Fruit fly (Drosophila melanogaster) whole organism, embryonic: Measurements from ENCODE around the gene CG34253.

Experiments used
- Ada2b ChIP-seq: fragments of 200-800 bp; sonication (Bioruptor generic); IDR thresholded peaks from 2 replicates; pipeline ENCODE4 v1.3.6; 2022; ENCODE audit warnings: missing biosample characterization, missing genetic modification characterization
- BtbVII ChIP-seq: fragments of 200-800 bp; sonication (Bioruptor generic); optimal IDR thresholded peaks from 3 replicates; lab custom pipeline; 2017; ENCODE audit warnings: missing biosample characterization, mild to moderate bottlenecking, missing genetic modification characterization
- CG10979 ChIP-seq: fragments of 200-800 bp; sonication (Bioruptor generic); optimal IDR thresholded peaks from 2 replicates; lab custom pipeline; 2018; ENCODE audit warnings: missing biosample characterization, mild to moderate bottlenecking, missing genetic modification characterization, moderate library complexity
- CG11093 ChIP-seq: fragments of 200-800 bp; sonication (Bioruptor generic); IDR thresholded peaks from 3 replicates; pipeline ENCODE4 v1.3.6; 2022; ENCODE audit warnings: missing biosample characterization, missing genetic modification characterization
- CG11247 ChIP-seq: fragments of 200-800 bp; sonication (Bioruptor generic); IDR thresholded peaks from 2 replicates; pipeline ENCODE4 v1.3.6; 2022; ENCODE audit warnings: missing biosample characterization, missing genetic modification characterization
- CG12155 ChIP-seq: fragments of 200-800 bp; sonication (Bioruptor generic); optimal IDR thresholded peaks from 3 replicates; lab custom pipeline; 2016; ENCODE audit warnings: missing biosample characterization, missing genetic modification characterization
- CG12769 ChIP-seq: fragments of 200-800 bp; sonication (Bioruptor generic); optimal IDR thresholded peaks from 2 replicates; lab custom pipeline; 2019; ENCODE audit warnings: missing biosample characterization, mild to moderate bottlenecking, missing genetic modification characterization, moderate library complexity
- CG13123 ChIP-seq: fragments of 200-800 bp; sonication (Bioruptor generic); optimal IDR thresholded peaks from 2 replicates; lab custom pipeline; 2016; ENCODE audit warnings: missing biosample characterization, missing genetic modification characterization
- CG13296 ChIP-seq: fragments of 200-800 bp; sonication (Bioruptor generic); optimal IDR thresholded peaks from 3 replicates; lab custom pipeline; 2018; ENCODE audit warnings: missing biosample characterization, mild to moderate bottlenecking, missing genetic modification characterization
- CG13424 ChIP-seq: fragments of 200-800 bp; sonication (Bioruptor generic); optimal IDR thresholded peaks from 2 replicates; lab custom pipeline; 2019; ENCODE audit warnings: missing biosample characterization, mild to moderate bottlenecking, missing genetic modification characterization, moderate library complexity
- CG14014 ChIP-seq: fragments of 200-800 bp; sonication (Bioruptor generic); IDR thresholded peaks from 2 replicates; pipeline ENCODE4 v1.3.6; 2022; ENCODE audit warnings: missing biosample characterization, missing genetic modification characterization
- CG14050 ChIP-seq: fragments of 200-800 bp; sonication (Bioruptor generic); IDR thresholded peaks from 3 replicates; pipeline ENCODE4 v1.3.6; 2022; ENCODE audit warnings: missing biosample characterization, missing genetic modification characterization
- CG15601 ChIP-seq: fragments of 200-800 bp; sonication (Bioruptor generic); optimal IDR thresholded peaks from 3 replicates; lab custom pipeline; 2019; ENCODE audit warnings: missing biosample characterization, mild to moderate bottlenecking, missing genetic modification characterization, moderate library complexity
- CG31388 ChIP-seq: fragments of 200-800 bp; sonication (Bioruptor generic); optimal IDR thresholded peaks from 2 replicates; lab custom pipeline; 2016; ENCODE audit warnings: missing biosample characterization, missing genetic modification characterization
- CG4328 ChIP-seq: fragments of 200-800 bp; sonication (Bioruptor generic); optimal IDR thresholded peaks from 3 replicates; lab custom pipeline; 2017; ENCODE audit warnings: missing biosample characterization, missing genetic modification reagents, missing genetic modification characterization
- CG6765 ChIP-seq: fragments of 200-800 bp; sonication (Bioruptor generic); optimal IDR thresholded peaks from 3 replicates; lab custom pipeline; 2017; ENCODE audit warnings: missing biosample characterization, mild to moderate bottlenecking, missing genetic modification characterization
- Camta ChIP-seq: fragments of 200-800 bp; sonication (Bioruptor generic); optimal IDR thresholded peaks from 2 replicates; lab custom pipeline; 2016; ENCODE audit warnings: missing biosample characterization, missing genetic modification characterization
- D19B ChIP-seq: fragments of 200-800 bp; sonication (Bioruptor generic); optimal IDR thresholded peaks from 2 replicates; lab custom pipeline; 2017; ENCODE audit warnings: missing biosample characterization, mild to moderate bottlenecking, missing genetic modification characterization
- Dbx ChIP-seq: fragments of 200-800 bp; sonication (Bioruptor generic); IDR thresholded peaks from 3 replicates; pipeline ENCODE4 v1.3.6; 2022; ENCODE audit warnings: missing biosample characterization, missing genetic modification characterization
- Drgx ChIP-seq: fragments of 200-800 bp; sonication (Bioruptor generic); IDR thresholded peaks from 2 replicates; pipeline ENCODE4 v1.3.6; 2022; ENCODE audit warnings: missing biosample characterization, missing genetic modification characterization
- Fer1 ChIP-seq: fragments of 200-800 bp; sonication (Bioruptor generic); optimal IDR thresholded peaks from 2 replicates; lab custom pipeline; 2017; ENCODE audit warnings: missing biosample characterization, mild to moderate bottlenecking, missing genetic modification characterization
- HLH4C ChIP-seq: fragments of 200-800 bp; sonication (Bioruptor generic); IDR thresholded peaks from 3 replicates; pipeline ENCODE4 v1.3.6; 2022; ENCODE audit warnings: missing biosample characterization, missing genetic modification characterization; ENCODE audit not compliant: partially characterized antibody
- HLH54F ChIP-seq: fragments of 200-800 bp; sonication (Bioruptor generic); optimal IDR thresholded peaks from 3 replicates; lab custom pipeline; 2016; ENCODE audit warnings: missing biosample characterization, missing genetic modification characterization
- Hr3 ChIP-seq: fragments of 200-800 bp; sonication (Bioruptor generic); optimal IDR thresholded peaks from 3 replicates; lab custom pipeline; 2016; ENCODE audit warnings: missing biosample characterization, missing genetic modification characterization
- Hsf ChIP-seq: fragments of 200-800 bp; sonication (Bioruptor generic); optimal IDR thresholded peaks from 3 replicates; lab custom pipeline; 2016; ENCODE audit warnings: missing biosample characterization, missing genetic modification characterization
- MESR4 ChIP-seq: fragments of 200-800 bp; sonication (Bioruptor generic); optimal IDR thresholded peaks from 2 replicates; lab custom pipeline; 2018; ENCODE audit warnings: missing biosample characterization, mild to moderate bottlenecking, missing genetic modification characterization, moderate library complexity
- Mes4 ChIP-seq: fragments of 200-800 bp; sonication (Bioruptor generic); optimal IDR thresholded peaks from 2 replicates; lab custom pipeline; 2016; ENCODE audit warnings: missing biosample characterization, missing genetic modification characterization
- Myb ChIP-seq: fragments of 200-800 bp; sonication (Bioruptor generic); optimal IDR thresholded peaks from 2 replicates; lab custom pipeline; 2016; ENCODE audit warnings: missing biosample characterization, missing genetic modification characterization
- NfI ChIP-seq: fragments of 200-800 bp; sonication (Bioruptor generic); optimal IDR thresholded peaks from 3 replicates; lab custom pipeline; 2018; ENCODE audit warnings: missing biosample characterization, mild to moderate bottlenecking, missing genetic modification characterization, moderate library complexity
- Side ChIP-seq: fragments of 200-800 bp; sonication (Bioruptor generic); optimal IDR thresholded peaks from 2 replicates; lab custom pipeline; 2016; ENCODE audit warnings: missing biosample characterization, missing genetic modification characterization
- Sry-β ChIP-seq: fragments of 200-800 bp; sonication (Bioruptor generic); optimal IDR thresholded peaks from 2 replicates; lab custom pipeline; 2018; ENCODE audit warnings: missing biosample characterization, mild to moderate bottlenecking, missing genetic modification characterization, moderate library complexity
- Taf1 ChIP-seq: fragments of 200-800 bp; sonication (Bioruptor generic); IDR thresholded peaks from 2 replicates; pipeline ENCODE4 v1.3.6; 2022; ENCODE audit warnings: missing biosample characterization, missing genetic modification characterization
- ac ChIP-seq: fragments of 200-800 bp; sonication (Bioruptor generic); optimal IDR thresholded peaks from 3 replicates; lab custom pipeline; 2017; ENCODE audit warnings: missing biosample characterization, mild to moderate bottlenecking, missing genetic modification characterization
- cad ChIP-seq: fragments of >200 bp; optimal IDR thresholded peaks from 2 replicates; lab custom pipeline; 2017; ENCODE audit warnings: missing biosample characterization, missing genetic modification characterization
- dati ChIP-seq: fragments of 200-800 bp; sonication (Bioruptor generic); IDR thresholded peaks from 2 replicates; pipeline ENCODE4 v1.3.6; 2022; ENCODE audit warnings: missing biosample characterization, missing genetic modification characterization
- dpn ChIP-seq, 2 experiments: fragments of 200-800 bp; sonication (Bioruptor generic); optimal IDR thresholded peaks; 3 replicates each; lab custom pipeline; 2016; ENCODE audit warnings: missing biosample characterization in 2 of 2, missing genetic modification characterization in 2 of 2
- gem ChIP-seq: fragments of 200-800 bp; sonication (Bioruptor generic); optimal IDR thresholded peaks from 2 replicates; lab custom pipeline; 2019; ENCODE audit warnings: missing biosample characterization, mild to moderate bottlenecking, missing genetic modification characterization, moderate library complexity
- gro ChIP-seq: fragments of 200-800 bp; sonication (Bioruptor generic); optimal IDR thresholded peaks from 2 replicates; lab custom pipeline; 2016; ENCODE audit warnings: missing biosample characterization, missing genetic modification characterization
- ham ChIP-seq: fragments of 200-800 bp; sonication (Bioruptor generic); IDR thresholded peaks from 2 replicates; pipeline ENCODE4 v1.3.6; 2022; ENCODE audit warnings: missing biosample characterization, missing genetic modification characterization
- lbe ChIP-seq: fragments of 200-800 bp; sonication (Bioruptor generic); optimal IDR thresholded peaks from 2 replicates; lab custom pipeline; 2016; ENCODE audit warnings: missing biosample characterization, mild to moderate bottlenecking, missing genetic modification characterization
- pros ChIP-seq: fragments of 200-800 bp; sonication (Bioruptor generic); optimal IDR thresholded peaks from 3 replicates; lab custom pipeline; 2019; ENCODE audit warnings: missing biosample characterization, mild to moderate bottlenecking, missing genetic modification characterization, moderate library complexity
- pum ChIP-seq: fragments of 200-800 bp; sonication (Bioruptor generic); optimal IDR thresholded peaks from 2 replicates; lab custom pipeline; 2016; ENCODE audit warnings: missing biosample characterization, missing genetic modification characterization
- rib ChIP-seq: fragments of 200-800 bp; sonication (Bioruptor generic); IDR thresholded peaks from 2 replicates; pipeline ENCODE4 v1.3.6; 2022; ENCODE audit warnings: missing biosample characterization, missing genetic modification characterization
- sim ChIP-seq: fragments of 200-800 bp; sonication (Bioruptor generic); IDR thresholded peaks from 2 replicates; pipeline ENCODE4 v1.3.6; 2022; ENCODE audit warnings: missing biosample characterization, missing genetic modification characterization
- tio ChIP-seq: fragments of 200-800 bp; sonication (Bioruptor generic); optimal IDR thresholded peaks from 2 replicates; lab custom pipeline; 2017; ENCODE audit warnings: missing biosample characterization, missing genetic modification characterization, inconsistent platforms
- twi ChIP-seq: fragments of 200-800 bp; optimal IDR thresholded peaks from 2 replicates; lab custom pipeline; 2019; ENCODE audit warnings: missing biosample characterization, mild to moderate bottlenecking, missing genetic modification characterization, moderate library complexity
- unpg ChIP-seq: fragments of 200-800 bp; sonication (Bioruptor generic); optimal IDR thresholded peaks from 3 replicates; lab custom pipeline; 2018; ENCODE audit warnings: missing biosample characterization, mild to moderate bottlenecking, missing genetic modification characterization, moderate library complexity
- vvl ChIP-seq: fragments of 200-800 bp; sonication (Bioruptor generic); IDR thresholded peaks from 2 replicates; pipeline ENCODE4 v1.3.6; 2022; ENCODE audit warnings: missing biosample characterization, missing genetic modification characterization
- zfh2 ChIP-seq: fragments of 200-800 bp; sonication (Bioruptor generic); optimal IDR thresholded peaks from 2 replicates; lab custom pipeline; 2016; ENCODE audit warnings: missing biosample characterization, missing genetic modification characterization

CG34253 gene

DNA sequence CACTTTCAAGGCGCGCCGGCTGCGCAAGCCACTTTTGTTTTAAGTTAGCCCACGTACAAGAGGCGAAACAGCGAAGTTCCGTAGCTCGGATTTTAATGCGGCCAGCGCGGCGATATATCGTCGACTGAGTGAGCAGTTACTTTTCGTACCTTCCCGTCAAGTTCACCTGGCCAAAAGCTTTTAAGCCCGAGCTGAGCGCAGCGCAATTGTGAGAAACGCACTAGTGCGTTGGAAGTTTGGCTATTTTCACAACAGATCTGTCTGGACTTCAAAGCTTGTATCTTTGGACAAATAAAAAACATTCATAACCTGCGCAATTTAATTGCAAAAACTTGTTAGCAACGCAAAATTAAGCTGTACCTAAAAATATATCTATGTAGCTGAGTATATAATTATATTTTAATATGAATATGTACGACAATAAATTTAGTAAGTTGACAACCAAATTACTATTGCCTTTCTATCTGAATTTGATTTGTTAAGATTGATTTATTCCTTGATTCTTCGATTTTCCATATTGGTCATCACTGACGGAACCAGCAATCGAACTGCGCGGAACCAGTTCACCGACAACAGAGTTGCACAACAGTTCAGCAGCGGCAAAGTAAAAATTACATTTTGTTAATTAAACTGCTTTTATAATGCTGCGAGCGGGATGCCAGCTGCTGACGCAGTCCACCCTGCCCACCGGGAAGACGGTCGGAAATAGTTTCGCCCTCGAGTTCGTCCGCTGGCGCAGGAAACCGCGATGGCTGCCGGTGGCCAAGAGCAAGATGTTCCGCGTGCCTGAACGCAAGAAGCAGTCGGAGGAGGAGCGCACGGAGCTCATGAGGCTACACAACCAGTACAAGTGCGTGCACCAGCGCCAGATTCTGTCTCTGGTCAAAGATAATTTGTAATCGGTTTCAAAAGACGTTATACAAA, 19.2 kb upstream of the CG34253 start, which contains the start of the genes CG13698 and mRpS26 (continued):
- TF ChIP-seq CG15601 (tag; lab: Kevin White, UChicago) (peak; percentile 74), D19B (GFP tag; lab: Kevin White, UChicago) (peak; percentile 58), Mes4 (no peak), BtbVII (peak; percentile 61), pum (GFP tag; lab: Kevin White, UChicago) (peak; percentile 21), Dbx (GFP tag; lab: Robert Waterston, UW) (peak; percentile 78), twi (peak; percentile 56), CG13123 (peak; percentile 55), Hsf (GFP tag; lab: Kevin White, UChicago) (peak; percentile 55), NfI (peak; percentile 72), dpn (GFP tag; optimal IDR thresholded peaks at IDR 0.05; lab: Kevin White, UChicago) (peak; percentile 54 to 80), ac (GFP tag; lab: Kevin White, UChicago) (no peak), CG4328 (GFP tag; lab: Kevin White, UChicago) (peak; percentile 70), Hr3 (peak; percentile 73), ham (GFP tag; lab: Robert Waterston, UW) (no peak), CG14050 (GFP tag; lab: Robert Waterston, UW) (peak; percentile 50; the same call in 2 of the 3 replicates), MESR4 (GFP tag; lab: Kevin White, UChicago) (peak; percentile 91), Fer1 (peak; percentile 71), gem (tag; lab: Kevin White, UChicago) (peak; percentile 84), CG11093 (GFP tag; lab: Robert Waterston, UW) (peak; percentile 50; the same call in 1 of the 3 replicates), CG12769 (peak; percentile 68), tio (GFP tag; lab: Kevin White, UChicago) (peak; percentile 59), CG10979 (tag; lab: Kevin White, UChicago) (peak; percentile 52), unpg (GFP tag; lab: Kevin White, UChicago) (peak; percentile 67), CG14014 (GFP tag; lab: Robert Waterston, UW) (peak; percentile 51; the same call in 1 of the 2 replicates), Camta (GFP tag; lab: Kevin White, UChicago) (no peak), sim (GFP tag; lab: Robert Waterston, UW) (no peak), CG13296 (peak; percentile 72), zfh2 (GFP tag; lab: Kevin White, UChicago) (peak; percentile 43), cad (GFP tag; lab: Kevin White, UChicago) (no peak), CG11247 (0 out of 2 replicates have a peak, but pooled peaks have one; percentile 57), rib (GFP tag; lab: Robert Waterston, UW) (no peak), Taf1 (peak; percentile 43; the same call in 1 of the 2 replicates), Side (GFP tag; lab: Kevin White, UChicago) (no peak), CG13424 (tag; lab: Kevin White, UChicago) (peak; percentile 84), dati (GFP tag; lab: Robert Waterston, UW) (no peak), pros (GFP tag; lab: Kevin White, UChicago) (no peak), Drgx (GFP tag; lab: Robert Waterston, UW) (peak; percentile 34; the same call in 1 of the 2 replicates), CG12155 (peak; percentile 61), CG31388 (GFP tag; lab: Kevin White, UChicago) (no peak), lbe (GFP tag; lab: Kevin White, UChicago) (peak; percentile 33), HLH54F (GFP tag; lab: Kevin White, UChicago) (peak; percentile 42), CG6765 (GFP tag; lab: Kevin White, UChicago) (peak; percentile 40), vvl (GFP tag; lab: Robert Waterston, UW) (peak; percentile 18; the same call in 1 of the 2 replicates), Myb (peak; percentile 67), HLH4C (peak; percentile 54), Sry-β (GFP tag; lab: Kevin White, UChicago) (peak; percentile 94), Ada2b (GFP tag; lab: Robert Waterston, UW) (no peak), gro (GFP tag; lab: Kevin White, UChicago) (peak; percentile 59)
